Worm (Caenorhabditis elegans): ENCODE results near the gene ZK1073.2.

ce11 chrX:16058845-16059244 lies 44.7 kb upstream of the ZK1073.2 start, which contains the start of gene T27A8.2:
- TF ChIP-seq ceh-36 (tag; optimal IDR thresholded peaks at IDR 0.05) (no peak), flt-1 (GFP tag; IDR thresholded peaks at IDR 0.05) (no peak), aly-1 (tag; optimal IDR thresholded peaks at IDR 0.05) (no peak), ama-1 (optimal IDR thresholded peaks at IDR 0.05) (no peak), hmg-4 (GFP tag; optimal IDR thresholded peaks at IDR 0.05) (no peak)
